Worm (Caenorhabditis elegans) whole organism, midembryonic: ENCODE measurements around the gene nas-6.

Source experiments
- cog-1 ChIP-seq: sonication (generic microtip); optimal IDR thresholded peaks from 2 replicates; lab custom pipeline; 2016; ENCODE audit warnings: missing genetic modification characterization, missing compliant biosample characterization
- flt-1 ChIP-seq: fragments of 200-800 bp; sonication (Bioruptor generic); IDR thresholded peaks from 2 replicates; pipeline ENCODE4 v1.3.6; 2022; ENCODE audit warnings: missing genetic modification characterization, missing compliant biosample characterization
- tab-1 ChIP-seq: fragments of 200-800 bp; sonication (Bioruptor generic); IDR thresholded peaks from 2 replicates; pipeline ENCODE4 v1.3.6; 2022; ENCODE audit warnings: missing genetic modification characterization, missing compliant biosample characterization
- ztf-29 ChIP-seq: fragments of 200-800 bp; sonication (Bioruptor generic); IDR thresholded peaks from 2 replicates; pipeline ENCODE4 v1.3.6; 2022; ENCODE audit warnings: missing genetic modification reagents, missing genetic modification characterization, missing compliant biosample characterization

- TF ChIP-seq ztf-29 (GFP tag; lab: Robert Waterston, UW) (no peak), flt-1 (GFP tag; lab: Robert Waterston, UW) (no peak), tab-1 (GFP tag; lab: Robert Waterston, UW) (no peak), cog-1 (no peak)
Measured at ce11 chrIV:17473034-17473433, 17.5 kb downstream of the nas-6 start, which contains the start of gene gba-3.
